Fruit fly (Drosophila melanogaster) whole organism, prepupa: ENCODE measurements around the gene bou.

Experiments
- Blimp-1 ChIP-seq: fragments of 200-800 bp; sonication (Bioruptor generic); optimal IDR thresholded peaks from 3 replicates; lab custom pipeline; 2017; ENCODE audit warnings: missing biosample characterization, missing genetic modification characterization, mild to moderate bottlenecking, moderate library complexity, missing genetic modification reagents
- CG10631 ChIP-seq: fragments of 200-800 bp; sonication (Bioruptor generic); optimal IDR thresholded peaks from 2 replicates; lab custom pipeline; 2016; ENCODE audit warnings: missing biosample characterization, missing genetic modification characterization
- CG10669 ChIP-seq: fragments of 200-800 bp; sonication (Bioruptor generic); optimal IDR thresholded peaks from 3 replicates; lab custom pipeline; 2018; ENCODE audit warnings: missing biosample characterization, mild to moderate bottlenecking, missing genetic modification characterization, moderate library complexity
- CG11294 ChIP-seq: fragments of 200-800 bp; sonication (Bioruptor generic); IDR thresholded peaks from 2 replicates; pipeline ENCODE4 v1.3.6; 2022; ENCODE audit warnings: missing biosample characterization, missing genetic modification characterization
- CG11762 ChIP-seq: fragments of 200-800 bp; sonication (Bioruptor generic); optimal IDR thresholded peaks from 3 replicates; lab custom pipeline; 2016; ENCODE audit warnings: missing biosample characterization, missing genetic modification characterization; ENCODE audit not compliant: insufficient read depth
- CG11902 ChIP-seq: fragments of 200-800 bp; sonication (Bioruptor generic); optimal IDR thresholded peaks from 3 replicates; lab custom pipeline; 2016; ENCODE audit warnings: missing biosample characterization, missing genetic modification characterization
- CG15336 ChIP-seq: fragments of 200-800 bp; sonication (Bioruptor generic); IDR thresholded peaks from 2 replicates; pipeline ENCODE4 v1.3.6; 2022; ENCODE audit warnings: missing biosample characterization, missing genetic modification characterization
- CG1621 ChIP-seq: fragments of 200-800 bp; sonication (Bioruptor generic); optimal IDR thresholded peaks from 3 replicates; lab custom pipeline; 2018; ENCODE audit warnings: missing biosample characterization, mild to moderate bottlenecking, missing genetic modification characterization
- CG16779 ChIP-seq: fragments of 200-800 bp; sonication (Bioruptor generic); optimal IDR thresholded peaks from 3 replicates; lab custom pipeline; 2017; ENCODE audit warnings: missing biosample characterization, mild to moderate bottlenecking, missing genetic modification characterization
- CG3032 ChIP-seq: fragments of 200-800 bp; optimal IDR thresholded peaks from 2 replicates; lab custom pipeline; 2019; ENCODE audit warnings: missing biosample characterization, mild to moderate bottlenecking, missing genetic modification characterization, moderate library complexity
- CG31627 ChIP-seq: fragments of 200-800 bp; sonication (Bioruptor generic); optimal IDR thresholded peaks from 3 replicates; lab custom pipeline; 2016; ENCODE audit warnings: missing biosample characterization, missing genetic modification characterization
- CG32006 ChIP-seq: fragments of 200-800 bp; sonication (Bioruptor generic); optimal IDR thresholded peaks from 3 replicates; lab custom pipeline; 2017; ENCODE audit warnings: missing biosample characterization, mild to moderate bottlenecking, missing genetic modification characterization
- CG34406 ChIP-seq: fragments of 200-800 bp; sonication (Bioruptor generic); optimal IDR thresholded peaks from 3 replicates; lab custom pipeline; 2016; ENCODE audit warnings: missing biosample characterization, missing genetic modification characterization
- CG3919 ChIP-seq: fragments of 200-800 bp; sonication (Bioruptor generic); optimal IDR thresholded peaks from 3 replicates; lab custom pipeline; 2016; ENCODE audit warnings: missing biosample characterization, missing genetic modification characterization
- CG4318 ChIP-seq: fragments of 200-800 bp; sonication (Bioruptor generic); optimal IDR thresholded peaks from 3 replicates; lab custom pipeline; 2017; ENCODE audit warnings: missing biosample characterization, mild to moderate bottlenecking, missing genetic modification characterization
- CG6163 ChIP-seq: fragments of 200-800 bp; sonication (Bioruptor generic); IDR thresholded peaks from 3 replicates; pipeline ENCODE4 v1.3.6; 2022; ENCODE audit warnings: missing biosample characterization, missing genetic modification characterization
- CG6276 ChIP-seq: fragments of 200-800 bp; sonication (Bioruptor generic); optimal IDR thresholded peaks from 2 replicates; lab custom pipeline; 2017; ENCODE audit warnings: missing biosample characterization, mild to moderate bottlenecking, missing genetic modification characterization
- CG6792 ChIP-seq: fragments of 200-800 bp; sonication (Bioruptor generic); optimal IDR thresholded peaks from 3 replicates; lab custom pipeline; 2016; ENCODE audit warnings: missing biosample characterization, missing genetic modification characterization
- CG6808 ChIP-seq: fragments of 200-800 bp; sonication (Bioruptor generic); optimal IDR thresholded peaks from 3 replicates; lab custom pipeline; 2017; ENCODE audit warnings: missing biosample characterization, missing genetic modification characterization, mild to moderate bottlenecking, moderate library complexity, missing genetic modification reagents
- CG6854 ChIP-seq: fragments of 200-800 bp; sonication (Bioruptor generic); optimal IDR thresholded peaks from 2 replicates; lab custom pipeline; 2017; ENCODE audit warnings: missing biosample characterization, mild to moderate bottlenecking, missing genetic modification characterization
- CG7368 ChIP-seq: fragments of 200-800 bp; sonication (Bioruptor generic); optimal IDR thresholded peaks from 3 replicates; lab custom pipeline; 2016; ENCODE audit warnings: missing biosample characterization, missing genetic modification characterization
- CG8119 ChIP-seq: fragments of 200-800 bp; sonication (Bioruptor generic); IDR thresholded peaks from 3 replicates; pipeline ENCODE4 v1.3.6; 2022; ENCODE audit warnings: missing biosample characterization, missing genetic modification characterization
- CG8319 ChIP-seq: fragments of 200-800 bp; sonication (Bioruptor generic); optimal IDR thresholded peaks from 3 replicates; lab custom pipeline; 2016; ENCODE audit warnings: missing biosample characterization, missing genetic modification characterization
- CG8632 ChIP-seq: fragments of 200-800 bp; sonication (Bioruptor generic); optimal IDR thresholded peaks from 3 replicates; lab custom pipeline; 2016; ENCODE audit warnings: missing biosample characterization, missing genetic modification characterization
- Eip75B ChIP-seq: fragments of 200-800 bp; sonication (Bioruptor generic); optimal IDR thresholded peaks from 3 replicates; lab custom pipeline; 2016; ENCODE audit warnings: missing biosample characterization, missing genetic modification characterization
- Eip78C ChIP-seq: fragments of 200-800 bp; sonication (Bioruptor generic); peaks from one replicate; lab custom pipeline; 2016; ENCODE audit warnings: missing biosample characterization, missing genetic modification characterization
- Eip93F ChIP-seq: fragments of 200-800 bp; sonication (Bioruptor generic); optimal IDR thresholded peaks from 2 replicates; lab custom pipeline; 2016; ENCODE audit warnings: missing biosample characterization, mild to moderate bottlenecking, missing genetic modification characterization
- Ets96B ChIP-seq: fragments of 200-800 bp; optimal IDR thresholded peaks from 2 replicates; lab custom pipeline; 2019; ENCODE audit warnings: missing biosample characterization, mild to moderate bottlenecking, missing genetic modification characterization, moderate library complexity
- Gug ChIP-seq: fragments of 200-800 bp; sonication (Bioruptor generic); IDR thresholded peaks from 2 replicates; pipeline ENCODE4 v1.3.6; 2022; ENCODE audit warnings: missing biosample characterization, missing genetic modification characterization
- Hr38 ChIP-seq: sonication (Bioruptor generic); optimal IDR thresholded peaks from 2 replicates; lab custom pipeline; 2016; ENCODE audit warnings: missing biosample characterization, missing genetic modification characterization
- Hr39 ChIP-seq: fragments of 200-800 bp; sonication (Bioruptor generic); optimal IDR thresholded peaks from 2 replicates; lab custom pipeline; 2016; ENCODE audit warnings: missing biosample characterization, missing genetic modification characterization
- Hr4 ChIP-seq: fragments of 200-800 bp; sonication (Bioruptor generic); optimal IDR thresholded peaks from 3 replicates; lab custom pipeline; 2016; ENCODE audit warnings: missing biosample characterization, missing genetic modification characterization
- Lpt ChIP-seq: fragments of 200-800 bp; sonication (Bioruptor generic); optimal IDR thresholded peaks from 3 replicates; lab custom pipeline; 2016; ENCODE audit warnings: missing biosample characterization, missing genetic modification characterization
- Smox ChIP-seq: fragments of 200-800 bp; sonication (Bioruptor generic); optimal IDR thresholded peaks from 3 replicates; lab custom pipeline; 2016; ENCODE audit warnings: missing biosample characterization, missing genetic modification characterization
- Sox102F ChIP-seq: fragments of 200-800 bp; sonication (Bioruptor generic); optimal IDR thresholded peaks from 2 replicates; lab custom pipeline; 2016; ENCODE audit warnings: missing biosample characterization, mild to moderate bottlenecking, missing genetic modification characterization
- Sox14 ChIP-seq: fragments of 200-800 bp; sonication (Bioruptor generic); optimal IDR thresholded peaks from 3 replicates; lab custom pipeline; 2016; ENCODE audit warnings: missing biosample characterization, missing genetic modification characterization
- achi ChIP-seq: fragments of 200-800 bp; sonication (Bioruptor generic); optimal IDR thresholded peaks from 3 replicates; lab custom pipeline; 2016; ENCODE audit warnings: missing biosample characterization, missing genetic modification characterization
- acj6 ChIP-seq: fragments of 200-800 bp; sonication (Bioruptor generic); optimal IDR thresholded peaks from 3 replicates; lab custom pipeline; 2016; ENCODE audit warnings: missing biosample characterization, missing genetic modification characterization
- cyc ChIP-seq: fragments of 200-800 bp; sonication (Bioruptor generic); optimal IDR thresholded peaks from 3 replicates; lab custom pipeline; 2016; ENCODE audit warnings: missing biosample characterization, missing genetic modification characterization
- dac ChIP-seq: fragments of 200-800 bp; sonication (Bioruptor generic); optimal IDR thresholded peaks from 2 replicates; lab custom pipeline; 2017; ENCODE audit warnings: missing biosample characterization, mild to moderate bottlenecking, missing genetic modification characterization
- dsx ChIP-seq: fragments of 200-800 bp; optimal IDR thresholded peaks from 3 replicates; lab custom pipeline; 2019; ENCODE audit warnings: missing biosample characterization, mild to moderate bottlenecking, missing genetic modification characterization, moderate library complexity; ENCODE audit not compliant: poor library complexity, severe bottlenecking
- eg ChIP-seq: fragments of 200-800 bp; sonication (Bioruptor generic); IDR thresholded peaks from 3 replicates; pipeline ENCODE4 v1.3.6; 2022; ENCODE audit warnings: missing biosample characterization, missing genetic modification characterization
- esn ChIP-seq: fragments of 200-800 bp; sonication (Bioruptor generic); optimal IDR thresholded peaks from 2 replicates; lab custom pipeline; 2016; ENCODE audit warnings: missing biosample characterization, mild to moderate bottlenecking, missing genetic modification characterization, moderate library complexity
- fd59A ChIP-seq: fragments of 200-800 bp; sonication (Bioruptor generic); optimal IDR thresholded peaks from 2 replicates; lab custom pipeline; 2017; ENCODE audit warnings: missing biosample characterization, mild to moderate bottlenecking, missing genetic modification characterization, missing genetic modification reagents
- fd85E ChIP-seq: fragments of 200-800 bp; sonication (Bioruptor generic); optimal IDR thresholded peaks from 3 replicates; lab custom pipeline; 2016; ENCODE audit warnings: missing biosample characterization, missing genetic modification characterization
- fkh ChIP-seq: fragments of 200-800 bp; sonication (Bioruptor generic); optimal IDR thresholded peaks from 3 replicates; lab custom pipeline; 2017; ENCODE audit warnings: missing biosample characterization, mild to moderate bottlenecking, missing genetic modification characterization, moderate library complexity
- net ChIP-seq: fragments of 200-800 bp; sonication (Bioruptor generic); optimal IDR thresholded peaks from 3 replicates; lab custom pipeline; 2016; ENCODE audit warnings: missing biosample characterization, missing genetic modification characterization
- salr ChIP-seq, 2 experiments: fragments of 200-800 bp; sonication (Bioruptor generic); optimal IDR thresholded peaks; 3 replicates each; lab custom pipeline; 2016 to 2018; ENCODE audit warnings: missing biosample characterization in 2 of 2, missing genetic modification characterization in 2 of 2, mild to moderate bottlenecking in 1 of 2
- ss ChIP-seq, 2 experiments: fragments of 200-800 bp; sonication (Bioruptor generic); optimal IDR thresholded peaks; 2 replicates in 1 of 2; 3 replicates in 1 of 2; lab custom pipeline; 2017 to 2018; ENCODE audit warnings: mild to moderate bottlenecking in 2 of 2, missing biosample characterization in 2 of 2, missing genetic modification characterization in 2 of 2, moderate library complexity in 1 of 2
- svp ChIP-seq: fragments of 200-800 bp; sonication (Bioruptor generic); peaks from one replicate; lab custom pipeline; 2016; ENCODE audit warnings: missing biosample characterization, missing genetic modification characterization
- topi ChIP-seq: fragments of 200-800 bp; sonication (Bioruptor generic); optimal IDR thresholded peaks from 3 replicates; lab custom pipeline; 2016; ENCODE audit warnings: missing biosample characterization, missing genetic modification characterization
- vri ChIP-seq: fragments of 200-800 bp; sonication (Bioruptor generic); optimal IDR thresholded peaks from 3 replicates; lab custom pipeline; 2016; ENCODE audit warnings: missing biosample characterization, mild to moderate bottlenecking, missing genetic modification characterization

bou gene

dm6 chrX:6993753-6994152 lies 7.5 kb downstream of the bou start:
- TF ChIP-seq cyc (GFP tag; lab: Kevin White, UChicago) (peak; percentile 86), Hr38 (GFP tag; lab: Kevin White, UChicago) (no peak), Ets96B (tag; lab: Kevin White, UChicago) (no peak), CG6276 (no peak), Eip78C (peak; percentile 77), CG6792 (GFP tag; lab: Kevin White, UChicago) (peak; percentile 63), Eip75B (GFP tag; lab: Kevin White, UChicago) (peak; percentile 14), esn (peak; percentile 86), CG11902 (GFP tag; lab: Kevin White, UChicago) (peak; percentile 32), CG8632 (GFP tag; lab: Kevin White, UChicago) (peak; percentile 32), Sox102F (GFP tag; lab: Kevin White, UChicago) (peak; percentile 73), Gug (GFP tag; lab: Robert Waterston, UW) (no peak; the same call in 1 of the 2 replicates), CG10631 (GFP tag; lab: Kevin White, UChicago) (peak; percentile 39), salr (GFP tag; optimal IDR thresholded peaks at IDR 0.05; lab: Kevin White, UChicago) (no peak), CG6854 (GFP tag; lab: Kevin White, UChicago) (peak; percentile 45), Eip93F (GFP tag; lab: Kevin White, UChicago) (peak; percentile 34), CG8119 (GFP tag; lab: Robert Waterston, UW) (no peak), CG7368 (GFP tag; lab: Kevin White, UChicago) (no peak), net (peak; percentile 25), CG11294 (GFP tag; lab: Robert Waterston, UW) (no peak), CG1621 (tag; lab: Kevin White, UChicago) (no peak), achi (GFP tag; lab: Kevin White, UChicago) (peak; percentile 47), Smox (GFP tag; lab: Kevin White, UChicago) (peak; percentile 83), dsx (GFP tag; lab: Kevin White, UChicago) (no peak), fkh (GFP tag; lab: Kevin White, UChicago) (no peak), fd59A (GFP tag; lab: Kevin White, UChicago) (no peak), acj6 (GFP tag; lab: Kevin White, UChicago) (peak; percentile 48), CG8319 (peak; percentile 39), topi (peak; percentile 86), Blimp-1 (GFP tag; lab: Kevin White, UChicago) (peak; percentile 57), CG3919 (peak; percentile 58), eg (GFP tag; lab: Robert Waterston, UW) (peak; percentile 40; the same call in 2 of the 3 replicates), dac (no peak), CG11762 (GFP tag; lab: Kevin White, UChicago) (peak; percentile 39), CG4318 (GFP tag; lab: Kevin White, UChicago) (no peak), Sox14 (GFP tag; lab: Kevin White, UChicago) (peak; percentile 68), fd85E (GFP tag; lab: Kevin White, UChicago) (no peak), CG6808 (GFP tag; lab: Kevin White, UChicago) (no peak), CG3032 (no peak), CG6163 (GFP tag; lab: Robert Waterston, UW) (peak; percentile 76), Hr39 (GFP tag; lab: Kevin White, UChicago) (peak; percentile 88), Lpt (GFP tag; lab: Kevin White, UChicago) (no peak), svp (peak; percentile 88), CG10669 (no peak), CG31627 (GFP tag; lab: Kevin White, UChicago) (peak; percentile 89), Hr4 (GFP tag; lab: Kevin White, UChicago) (no peak), vri (peak; percentile 76), CG34406 (GFP tag; lab: Kevin White, UChicago) (peak; percentile 57), CG16779 (tag; lab: Kevin White, UChicago) (no peak), ss (GFP tag; optimal IDR thresholded peaks at IDR 0.05; lab: Kevin White, UChicago) (no peak), CG15336 (0 out of 2 replicates have a peak, but pooled peaks have one; percentile 25), CG32006 (peak; percentile 27)
